Fruit fly (Drosophila melanogaster): Measurements from ENCODE around the gene CG31551.

DNA sequence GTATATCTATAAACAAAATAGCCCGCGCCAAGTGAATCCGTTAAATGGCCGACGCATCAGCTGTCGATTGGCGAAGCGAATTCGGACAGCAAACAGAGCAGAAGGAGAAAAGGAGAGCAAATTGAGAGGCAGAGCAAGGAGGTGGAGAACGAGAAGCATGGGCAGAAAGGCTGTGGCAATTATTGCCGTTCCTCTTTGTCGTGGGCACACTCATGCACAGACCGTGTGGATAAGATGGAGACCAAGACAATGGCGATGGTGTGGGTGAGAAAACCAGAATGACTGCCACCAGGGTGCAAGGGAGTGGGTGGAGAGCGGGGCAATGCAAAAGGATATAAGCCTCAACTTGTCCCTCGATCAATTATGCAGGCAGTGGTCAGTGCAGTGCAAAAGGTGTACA lies 16.5 kb upstream of the CG31551 start:
- TF ChIP-seq Clk (GFP tag; optimal IDR thresholded peaks at IDR 0.05) (no peak), Crg-1 (GFP tag; optimal IDR thresholded peaks at IDR 0.05) (no peak), CG33017 (tag; optimal IDR thresholded peaks at IDR 0.05) (no peak)
